Fruit fly (Drosophila melanogaster) whole organism: ENCODE data around the gene CG15406.

Experiments
- EcR ChIP-seq, 2 experiments: fragments of >200 bp; optimal IDR thresholded peaks; 2 replicates each; lab custom pipeline; 2017; ENCODE audit warnings: missing biosample characterization in 2 of 2, missing genetic modification characterization in 2 of 2, missing genetic modification reagents in 2 of 2
- psq ChIP-seq: fragments of >200 bp; optimal IDR thresholded peaks from 2 replicates; lab custom pipeline; 2017

dm6 chr2L:3280484-3280993 is 28.5 kb upstream of the CG15406 start, which contains the start of gene OtopLb:
- TF ChIP-seq psq (lab: Kevin White, UChicago) (no peak), EcR (GFP tag; optimal IDR thresholded peaks at IDR 0.05; lab: Kevin White, UChicago) (no peak)
